Worm (Caenorhabditis elegans) whole organism, L4 larva: ENCODE results near the gene rgs-3.
A peak's percentile ranks its signal among the peaks of the same experiment; 100 is the strongest.

Experiments
- F49E8.2 ChIP-seq: sonication (generic microtip); optimal IDR thresholded peaks from 2 replicates; lab custom pipeline; 2016; ENCODE audit warnings: missing compliant biosample characterization, mild to moderate bottlenecking, missing genetic modification characterization, borderline replicate concordance
- egl-43 ChIP-seq: fragments of 200-800 bp; sonication (Bioruptor generic); IDR thresholded peaks from 2 replicates; pipeline ENCODE4 v1.3.6; 2022; ENCODE audit warnings: missing genetic modification reagents, missing genetic modification characterization, missing compliant biosample characterization
- set-16 ChIP-seq: fragments of 200-800 bp; sonication (Bioruptor generic); IDR thresholded peaks from 2 replicates; pipeline ENCODE4 v1.3.6; 2022; ENCODE audit warnings: missing genetic modification reagents, missing genetic modification characterization, missing compliant biosample characterization
- unc-130 ChIP-seq: sonication (generic microtip); optimal IDR thresholded peaks from 2 replicates; lab custom pipeline; 2016; ENCODE audit warnings: missing genetic modification reagents, missing genetic modification characterization, missing compliant biosample characterization
- unc-62 ChIP-seq, 3 experiments: fragments of 150-350 bp in 1 of 3; sonication (generic microtip); optimal IDR thresholded peaks in 2 of 3; peaks in 1 of 3; 1 replicate in 1 of 3; 2 replicates in 2 of 3; lab custom pipeline; 2014 to 2017; ENCODE audit warnings: missing biosample characterization in 3 of 3, missing genetic modification characterization in 3 of 3, missing genetic modification reagents in 3 of 3, missing genotype in 1 of 3
- vab-7 ChIP-seq: fragments of 200-800 bp; sonication (Bioruptor generic); IDR thresholded peaks from 2 replicates; pipeline ENCODE4 v1.3.6; 2022; ENCODE audit warnings: missing genetic modification reagents, missing genetic modification characterization, missing compliant biosample characterization

rgs-3 gene

DNA sequence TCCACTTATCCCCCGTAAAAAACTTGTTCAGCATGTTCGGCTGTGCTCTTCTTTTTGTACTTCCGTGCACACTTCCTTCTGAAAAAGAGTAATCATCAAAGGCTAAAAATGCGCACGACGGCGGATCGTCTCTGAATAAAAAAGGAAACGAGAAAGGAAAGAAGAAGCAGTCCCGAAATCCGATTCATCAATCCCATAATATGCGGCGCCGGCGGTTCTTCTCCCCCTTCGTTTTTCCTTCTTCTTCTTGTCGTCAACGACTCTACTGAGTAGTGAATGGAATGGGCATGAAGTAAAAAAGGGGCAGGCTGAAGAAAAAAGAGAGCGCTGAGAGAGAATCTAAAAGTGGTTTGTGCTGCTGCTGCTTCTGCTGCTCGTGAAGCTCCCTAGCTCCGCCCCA lies 49.8 kb downstream of the rgs-3 start (continued):
- no peak; the same call in 1 of the 2 replicates for TF ChIP-seq set-16
- TF ChIP-seq, all 104 proteins: peak for 5

ce11 chrII:6158111-6158510 lies 58.5 kb downstream of the rgs-3 start:
- no peak for TF ChIP-seq F49E8.2 (tag; lab: Kevin White, UChicago)
- TF ChIP-seq unc-130 (GFP tag; lab: Kevin White, UChicago) = no peak
- peak in 1 of 2 experiments; percentile 95 for TF ChIP-seq unc-62 (GFP tag; optimal IDR thresholded peaks at IDR 0.05 in 1 of 2; lab: Kevin White, UChicago)
- TF ChIP-seq unc-62 (tag; optimal IDR thresholded peaks at IDR 0.05; lab: Kevin White, UChicago) = no peak
- TF ChIP-seq egl-43 (GFP tag; lab: Robert Waterston, UW) = no peak
- no peak for TF ChIP-seq vab-7 (GFP tag; lab: Robert Waterston, UW)
